Worm (Caenorhabditis elegans): Measurements from ENCODE around the gene C56G2.9.

ce11 chrIII:6359171-6359854 lies 16.2 kb upstream of the C56G2.9 start:
- no peak for TF ChIP-seq nhr-23 (tag; optimal IDR thresholded peaks at IDR 0.05)
- no peak for TF ChIP-seq nhr-28 (tag; optimal IDR thresholded peaks at IDR 0.05)
